Worm (Caenorhabditis elegans) whole organism, mixed stage, embryonic: ENCODE results near the gene set-31.

ENCODE experiments used
- blmp-1 ChIP-seq: fragments of 150-350 bp; optimal IDR thresholded peaks from 2 replicates; lab custom pipeline; 2014; ENCODE audit warnings: missing biosample characterization, missing genetic modification characterization
- lin-13 ChIP-seq: fragments of 150-350 bp; optimal IDR thresholded peaks from 2 replicates; lab custom pipeline; 2014; ENCODE audit warnings: missing biosample characterization, missing genetic modification characterization
- nhr-12 ChIP-seq: fragments of 150-350 bp; optimal IDR thresholded peaks from 2 replicates; lab custom pipeline; 2014; ENCODE audit warnings: missing biosample characterization, missing genetic modification characterization
- snpc-4 ChIP-seq: fragments of 150-350 bp; optimal IDR thresholded peaks from 2 replicates; lab custom pipeline; 2014; ENCODE audit warnings: missing biosample characterization, missing genetic modification characterization

DNA sequence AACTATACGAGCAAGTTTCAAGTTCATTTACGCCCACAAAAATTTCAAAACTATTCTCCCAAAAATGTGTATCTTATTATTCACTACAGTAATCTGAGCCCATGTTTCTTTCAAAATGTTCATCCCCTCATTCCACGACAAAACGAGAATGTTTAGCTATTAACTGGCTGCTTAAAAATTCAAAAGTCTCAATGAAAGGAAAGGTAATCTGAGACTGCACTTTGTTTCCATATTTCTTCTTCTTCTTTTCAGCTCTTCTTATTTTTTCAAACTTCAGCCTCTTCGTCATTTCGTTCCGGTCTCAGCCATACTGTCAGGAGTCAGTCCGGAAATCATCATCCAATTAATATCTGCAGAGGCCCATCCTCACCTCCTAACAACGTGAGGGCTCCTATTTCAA, 44.9 kb upstream of the set-31 start, which contains the start of gene unc-39:
- TF ChIP-seq snpc-4 (tag; lab: Kevin White, UChicago) (no peak), lin-13 (tag; lab: Kevin White, UChicago) (no peak), nhr-12 (tag; lab: Kevin White, UChicago) (no peak), blmp-1 (tag; lab: Kevin White, UChicago) (no peak)
